Worm (Caenorhabditis elegans) whole organism, young adult: ENCODE results near the gene gst-34.

Source experiments
- atf-7 ChIP-seq: sonication (generic microtip); optimal IDR thresholded peaks from 2 replicates; lab custom pipeline; 2017; ENCODE audit warnings: mild to moderate bottlenecking, missing genetic modification characterization, missing compliant biosample characterization
- lin-26 ChIP-seq: fragments of 200-800 bp; sonication (Bioruptor generic); IDR thresholded peaks from 2 replicates; pipeline ENCODE4 v1.3.6; 2022; ENCODE audit warnings: missing genetic modification reagents, missing genetic modification characterization, missing compliant biosample characterization
- lin-54 ChIP-seq: fragments of 200-800 bp; sonication (Bioruptor generic); optimal IDR thresholded peaks from 2 replicates; lab custom pipeline; 2018; ENCODE audit warnings: mild to moderate bottlenecking, missing genetic modification characterization, missing compliant biosample characterization
- pha-4 ChIP-seq: fragments of 150-350 bp; sonication (generic microtip); optimal IDR thresholded peaks from 2 replicates; lab custom pipeline; 2014; ENCODE audit warnings: missing biosample characterization, missing genetic modification reagents, missing genetic modification characterization

ce11 chrII:15208874-15209273, 25.8 kb upstream of the gst-34 start:
- TF ChIP-seq pha-4 (no peak), lin-26 (GFP tag; lab: Robert Waterston, UW) (no peak), lin-54 (GFP tag; lab: Kevin White, UChicago) (no peak), atf-7 (tag; lab: Kevin White, UChicago) (no peak)
